Fruit fly (Drosophila melanogaster): ENCODE results near the gene CG31142.
A peak's percentile ranks its signal among the peaks of the same experiment; 100 is the strongest.

CG31142 gene

dm6 chr3R:23889922-23890321, 39.1 kb upstream of the CG31142 start, which contains the start of gene Pli:
Gene Pli, minus strand, starts transcription at chr3R:23890052.
- TF ChIP-seq sc (optimal IDR thresholded peaks at IDR 0.05) (no peak), sc (GFP tag; optimal IDR thresholded peaks at IDR 0.05) (no peak), Dbx (GFP tag; IDR thresholded peaks at IDR 0.05) (no peak), ash1 (GFP tag; optimal IDR thresholded peaks at IDR 0.05) (peak; percentile 58), CG10654 (GFP tag; optimal IDR thresholded peaks at IDR 0.05) (no peak), Bgb (GFP tag; IDR thresholded peaks at IDR 0.05; ENCODE audit: partially characterized antibody) (no peak), vfl (GFP tag; optimal IDR thresholded peaks at IDR 0.05) (no peak), vvl (GFP tag; IDR thresholded peaks at IDR 0.05) (no peak), Vsx1 (GFP tag; optimal IDR thresholded peaks at IDR 0.05) (no peak), CG17361 (GFP tag; IDR thresholded peaks at IDR 0.05) (no peak), odd (GFP tag; optimal IDR thresholded peaks at IDR 0.05) (no peak), Dip3 (GFP tag; optimal IDR thresholded peaks at IDR 0.05) (no peak), grau (tag; optimal IDR thresholded peaks at IDR 0.05) (peak; percentile 39), gsb-n (tag; optimal IDR thresholded peaks at IDR 0.05) (no peak), kni (GFP tag; optimal IDR thresholded peaks at IDR 0.05) (peak; percentile 64), Hr3 (GFP tag; optimal IDR thresholded peaks at IDR 0.05) (no peak), Rx (GFP tag; IDR thresholded peaks at IDR 0.05) (no peak), TFAM (GFP tag; optimal IDR thresholded peaks at IDR 0.05) (no peak), CG6254 (GFP tag; optimal IDR thresholded peaks at IDR 0.05) (no peak), B-H1 (GFP tag; IDR thresholded peaks at IDR 0.05) (no peak), ham (GFP tag; IDR thresholded peaks at IDR 0.05) (no peak), CG12391 (tag; optimal IDR thresholded peaks at IDR 0.05) (peak; percentile 31), Blimp-1 (GFP tag; optimal IDR thresholded peaks at IDR 0.05) (no peak), CG31365 (tag; optimal IDR thresholded peaks at IDR 0.05) (no peak), CG1024 (GFP tag; IDR thresholded peaks at IDR 0.05) (no peak), CG17802 (tag; optimal IDR thresholded peaks at IDR 0.05) (no peak), pho (GFP tag; optimal IDR thresholded peaks at IDR 0.05) (no peak), sug (tag; optimal IDR thresholded peaks at IDR 0.05) (peak; percentile 58), CG8388 (GFP tag; optimal IDR thresholded peaks at IDR 0.05) (peak; percentile 9), CG10462 (GFP tag; optimal IDR thresholded peaks at IDR 0.05) (no peak), CG18599 (GFP tag; optimal IDR thresholded peaks at IDR 0.05) (no peak), Nf-YC (tag; optimal IDR thresholded peaks at IDR 0.05) (peak; percentile 46), CG10543 (GFP tag; optimal IDR thresholded peaks at IDR 0.05) (peak; percentile 52), CG9817 (tag; optimal IDR thresholded peaks at IDR 0.05) (no peak), Tbp (GFP tag; optimal IDR thresholded peaks at IDR 0.05) (no peak), CG17359 (tag; optimal IDR thresholded peaks at IDR 0.05) (peak; percentile 12), MESR4 (GFP tag; optimal IDR thresholded peaks at IDR 0.05) (peak; percentile 28), CG11247 (GFP tag; IDR thresholded peaks at IDR 0.05) (no peak), CG6175 (GFP tag; IDR thresholded peaks at IDR 0.05) (no peak), CG3281 (GFP tag; optimal IDR thresholded peaks at IDR 0.05) (no peak), CG8765 (GFP tag; IDR thresholded peaks at IDR 0.05) (no peak), seq (GFP tag; IDR thresholded peaks at IDR 0.05) (no peak), ttk (GFP tag; IDR thresholded peaks at IDR 0.05) (no peak), fru (optimal IDR thresholded peaks at IDR 0.05) (no peak), Lhr (GFP tag; optimal IDR thresholded peaks at IDR 0.05) (peak; percentile 81), CG11695 (GFP tag; IDR thresholded peaks at IDR 0.05) (no peak), unc-4 (GFP tag; IDR thresholded peaks at IDR 0.05; ENCODE audit: partially characterized antibody) (no peak), pzg (GFP tag; optimal IDR thresholded peaks at IDR 0.05) (peak; percentile 98), sisA (GFP tag; IDR thresholded peaks at IDR 0.05) (no peak), CG9727 (GFP tag; optimal IDR thresholded peaks at IDR 0.05) (peak; percentile 3), lbe (GFP tag; optimal IDR thresholded peaks at IDR 0.05) (peak; percentile 44), Side (GFP tag; optimal IDR thresholded peaks at IDR 0.05) (no peak), E2f2 (GFP tag; IDR thresholded peaks at IDR 0.05) (no peak)

Measured in whole organism, embryonic.